Fruit fly (Drosophila melanogaster) whole organism, embryonic: ENCODE results near the gene Gclc.

Experiments used
- CG10366 ChIP-seq: fragments of 200-800 bp; sonication (Bioruptor generic); IDR thresholded peaks from 2 replicates; pipeline ENCODE4 v1.3.6; 2022; ENCODE audit warnings: missing biosample characterization, missing genetic modification characterization
- CG12071 ChIP-seq: fragments of 200-800 bp; sonication (Bioruptor generic); optimal IDR thresholded peaks from 3 replicates; lab custom pipeline; 2018; ENCODE audit warnings: missing biosample characterization, mild to moderate bottlenecking, missing genetic modification characterization
- CG13287 ChIP-seq: fragments of 200-800 bp; sonication (Bioruptor generic); IDR thresholded peaks from 2 replicates; pipeline ENCODE4 v1.3.6; 2022; ENCODE audit warnings: missing biosample characterization, missing genetic modification characterization; ENCODE audit not compliant: partially characterized antibody
- CG13296 ChIP-seq: fragments of 200-800 bp; sonication (Bioruptor generic); optimal IDR thresholded peaks from 3 replicates; lab custom pipeline; 2018; ENCODE audit warnings: missing biosample characterization, mild to moderate bottlenecking, missing genetic modification characterization
- CG15514 ChIP-seq: fragments of 200-800 bp; sonication (Bioruptor generic); optimal IDR thresholded peaks from 3 replicates; lab custom pipeline; 2017; ENCODE audit warnings: missing biosample characterization, missing genetic modification characterization, mild to moderate bottlenecking, moderate library complexity, missing genetic modification reagents
- CG16813 ChIP-seq: fragments of 200-800 bp; sonication (Bioruptor generic); IDR thresholded peaks from 3 replicates; pipeline ENCODE4 v1.3.6; 2022; ENCODE audit warnings: missing biosample characterization, missing genetic modification characterization; ENCODE audit not compliant: partially characterized antibody
- CG16815 ChIP-seq: fragments of 200-800 bp; sonication (Bioruptor generic); optimal IDR thresholded peaks from 3 replicates; lab custom pipeline; 2017; ENCODE audit warnings: missing biosample characterization, mild to moderate bottlenecking, missing genetic modification characterization
- CG17385 ChIP-seq: fragments of 200-800 bp; sonication (Bioruptor generic); optimal IDR thresholded peaks from 3 replicates; lab custom pipeline; 2018; ENCODE audit warnings: missing biosample characterization, mild to moderate bottlenecking, missing genetic modification characterization
- CG17802 ChIP-seq: fragments of 200-800 bp; sonication (Bioruptor generic); optimal IDR thresholded peaks from 2 replicates; lab custom pipeline; 2018; ENCODE audit warnings: missing biosample characterization, mild to moderate bottlenecking, missing genetic modification characterization, moderate library complexity
- CG17912 ChIP-seq: fragments of 200-800 bp; sonication (Bioruptor generic); optimal IDR thresholded peaks from 2 replicates; lab custom pipeline; 2018; ENCODE audit warnings: missing biosample characterization, mild to moderate bottlenecking, missing genetic modification characterization
- CG3065 ChIP-seq: fragments of 200-800 bp; sonication (Bioruptor generic); optimal IDR thresholded peaks from 2 replicates; lab custom pipeline; 2016; ENCODE audit warnings: missing biosample characterization, missing genetic modification characterization
- CG31365 ChIP-seq: fragments of 200-800 bp; sonication (Bioruptor generic); optimal IDR thresholded peaks from 2 replicates; lab custom pipeline; 2018; ENCODE audit warnings: missing biosample characterization, mild to moderate bottlenecking, missing genetic modification characterization
- CG3281 ChIP-seq: fragments of 200-800 bp; sonication (Bioruptor generic); optimal IDR thresholded peaks from 3 replicates; lab custom pipeline; 2017; ENCODE audit warnings: missing biosample characterization, mild to moderate bottlenecking, missing genetic modification characterization
- CG34422 ChIP-seq: fragments of 200-800 bp; sonication (Bioruptor generic); IDR thresholded peaks from 3 replicates; pipeline ENCODE4 v1.3.6; 2022; ENCODE audit warnings: missing biosample characterization, missing genetic modification characterization
- CG4820 ChIP-seq: fragments of 200-800 bp; sonication (Bioruptor generic); optimal IDR thresholded peaks from 3 replicates; lab custom pipeline; 2016; ENCODE audit warnings: missing biosample characterization, missing genetic modification characterization
- CG7786 ChIP-seq: fragments of 200-800 bp; sonication (Bioruptor generic); optimal IDR thresholded peaks from 2 replicates; lab custom pipeline; 2016; ENCODE audit warnings: missing biosample characterization, missing genetic modification characterization
- CG8359 ChIP-seq: fragments of 200-800 bp; sonication (Bioruptor generic); optimal IDR thresholded peaks from 2 replicates; lab custom pipeline; 2017; ENCODE audit warnings: missing biosample characterization, mild to moderate bottlenecking, missing genetic modification characterization, borderline replicate concordance
- CTCF ChIP-seq: fragments of 200-800 bp; sonication (Bioruptor generic); optimal IDR thresholded peaks from 2 replicates; lab custom pipeline; 2017; ENCODE audit warnings: missing biosample characterization, mild to moderate bottlenecking, missing genetic modification characterization, moderate library complexity
- CoRest ChIP-seq: fragments of 200-800 bp; sonication (Bioruptor generic); optimal IDR thresholded peaks from 3 replicates; lab custom pipeline; 2018; ENCODE audit warnings: missing biosample characterization, mild to moderate bottlenecking, missing genetic modification characterization, moderate library complexity
- D19A ChIP-seq: fragments of 200-800 bp; optimal IDR thresholded peaks from 3 replicates; lab custom pipeline; 2019; ENCODE audit warnings: missing biosample characterization, mild to moderate bottlenecking, missing genetic modification characterization, moderate library complexity
- Med ChIP-seq: fragments of 200-800 bp; sonication (Bioruptor generic); peaks from one replicate; lab custom pipeline; 2016; ENCODE audit warnings: missing biosample characterization, missing genetic modification characterization, mild to moderate bottlenecking, inconsistent platforms, moderate library complexity
- NC2α ChIP-seq: fragments of 200-800 bp; sonication (Bioruptor generic); optimal IDR thresholded peaks from 2 replicates; lab custom pipeline; 2016; ENCODE audit warnings: missing biosample characterization, missing genetic modification characterization
- NFAT ChIP-seq: fragments of 200-800 bp; sonication (Bioruptor generic); IDR thresholded peaks from 2 replicates; pipeline ENCODE4 v1.3.6; 2022; ENCODE audit warnings: missing biosample characterization, missing genetic modification characterization
- NfI ChIP-seq: fragments of 200-800 bp; sonication (Bioruptor generic); optimal IDR thresholded peaks from 3 replicates; lab custom pipeline; 2018; ENCODE audit warnings: missing biosample characterization, mild to moderate bottlenecking, missing genetic modification characterization, moderate library complexity
- Rx ChIP-seq: fragments of 200-800 bp; sonication (Bioruptor generic); IDR thresholded peaks from 2 replicates; pipeline ENCODE4 v1.3.6; 2022; ENCODE audit warnings: missing biosample characterization, missing genetic modification characterization
- Scr ChIP-seq: fragments of 200-800 bp; sonication (Bioruptor generic); IDR thresholded peaks from 2 replicates; pipeline ENCODE4 v1.3.6; 2022; ENCODE audit warnings: missing biosample characterization, missing genetic modification characterization; ENCODE audit not compliant: partially characterized antibody
- Ssrp ChIP-seq: fragments of 200-800 bp; sonication (Bioruptor generic); optimal IDR thresholded peaks from 2 replicates; lab custom pipeline; 2018; ENCODE audit warnings: missing biosample characterization, mild to moderate bottlenecking, missing genetic modification characterization, moderate library complexity
- TFAM ChIP-seq: fragments of 200-800 bp; sonication (Bioruptor generic); optimal IDR thresholded peaks from 2 replicates; lab custom pipeline; 2017; ENCODE audit warnings: missing biosample characterization, missing genetic modification characterization, inconsistent platforms
- YL-1 ChIP-seq: fragments of 200-800 bp; sonication (Bioruptor generic); optimal IDR thresholded peaks from 3 replicates; lab custom pipeline; 2017; ENCODE audit warnings: missing biosample characterization, mild to moderate bottlenecking, missing genetic modification characterization
- az2 ChIP-seq: fragments of 200-800 bp; sonication (Bioruptor generic); optimal IDR thresholded peaks from 3 replicates; lab custom pipeline; 2016; ENCODE audit warnings: missing biosample characterization, missing genetic modification characterization
- chn ChIP-seq: fragments of 200-800 bp; sonication (Bioruptor generic); optimal IDR thresholded peaks from 2 replicates; lab custom pipeline; 2016; ENCODE audit warnings: missing biosample characterization, missing genetic modification characterization
- dan ChIP-seq: fragments of 200-800 bp; sonication (Bioruptor generic); IDR thresholded peaks from 2 replicates; pipeline ENCODE4 v1.3.6; 2022; ENCODE audit warnings: missing biosample characterization, missing genetic modification characterization
- danr ChIP-seq: fragments of 200-800 bp; sonication (Bioruptor generic); IDR thresholded peaks from 2 replicates; pipeline ENCODE4 v1.3.6; 2022; ENCODE audit warnings: missing biosample characterization, missing genetic modification characterization
- dm ChIP-seq: fragments of 200-800 bp; sonication (Bioruptor generic); optimal IDR thresholded peaks from 3 replicates; lab custom pipeline; 2016; ENCODE audit warnings: missing biosample characterization, missing genetic modification characterization
- dmrt11E ChIP-seq: fragments of 200-800 bp; sonication (Bioruptor generic); optimal IDR thresholded peaks from 3 replicates; lab custom pipeline; 2018; ENCODE audit warnings: missing biosample characterization, mild to moderate bottlenecking, missing genetic modification characterization, moderate library complexity
- ems ChIP-seq: fragments of 200-800 bp; sonication (Bioruptor generic); optimal IDR thresholded peaks from 3 replicates; lab custom pipeline; 2016; ENCODE audit warnings: missing biosample characterization, missing genetic modification characterization
- fu2 ChIP-seq: fragments of 200-800 bp; sonication (Bioruptor generic); optimal IDR thresholded peaks from 2 replicates; lab custom pipeline; 2016; ENCODE audit warnings: missing biosample characterization, missing genetic modification characterization
- gfzf ChIP-seq: fragments of 200-800 bp; sonication (Bioruptor generic); optimal IDR thresholded peaks from 2 replicates; lab custom pipeline; 2016; ENCODE audit warnings: missing biosample characterization, mild to moderate bottlenecking, missing genetic modification characterization, moderate library complexity
- her ChIP-seq: fragments of 200-800 bp; sonication (Bioruptor generic); optimal IDR thresholded peaks from 2 replicates; lab custom pipeline; 2016; ENCODE audit warnings: missing biosample characterization, missing genetic modification characterization
- mam ChIP-seq: fragments of 200-800 bp; sonication (Bioruptor generic); optimal IDR thresholded peaks from 3 replicates; lab custom pipeline; 2016; ENCODE audit warnings: missing biosample characterization, missing genetic modification characterization
- mld ChIP-seq: fragments of 200-800 bp; sonication (Bioruptor generic); IDR thresholded peaks from 3 replicates; pipeline ENCODE4 v1.3.6; 2022; ENCODE audit warnings: missing biosample characterization, missing genetic modification characterization; ENCODE audit not compliant: partially characterized antibody
- nom ChIP-seq: fragments of 200-800 bp; sonication (Bioruptor generic); optimal IDR thresholded peaks from 2 replicates; lab custom pipeline; 2017; ENCODE audit warnings: missing biosample characterization, missing genetic modification characterization, mild to moderate bottlenecking, moderate library complexity, missing genetic modification reagents
- otp ChIP-seq: fragments of 200-800 bp; sonication (Bioruptor generic); IDR thresholded peaks from 3 replicates; pipeline ENCODE4, ENCODE4 v1.3.6; 2022; ENCODE audit warnings: missing biosample characterization, missing genetic modification characterization
- p53 ChIP-seq: fragments of 200-800 bp; sonication (Bioruptor generic); optimal IDR thresholded peaks from 2 replicates; lab custom pipeline; 2016; ENCODE audit warnings: missing biosample characterization, missing genetic modification characterization
- phol ChIP-seq: fragments of 200-800 bp; sonication (Bioruptor generic); optimal IDR thresholded peaks from 3 replicates; lab custom pipeline; 2018; ENCODE audit warnings: missing biosample characterization, mild to moderate bottlenecking, missing genetic modification characterization, moderate library complexity
- salm ChIP-seq: fragments of 200-800 bp; sonication (Bioruptor generic); optimal IDR thresholded peaks from 2 replicates; lab custom pipeline; 2018; ENCODE audit warnings: missing biosample characterization, mild to moderate bottlenecking, missing genetic modification characterization
- sqz ChIP-seq: fragments of 200-800 bp; sonication (Bioruptor generic); optimal IDR thresholded peaks from 3 replicates; lab custom pipeline; 2018; ENCODE audit warnings: missing biosample characterization, mild to moderate bottlenecking, missing genetic modification characterization
- tup ChIP-seq: fragments of 200-800 bp; sonication (Bioruptor generic); optimal IDR thresholded peaks from 2 replicates; lab custom pipeline; 2016; ENCODE audit warnings: missing biosample characterization, mild to moderate bottlenecking, missing genetic modification characterization, moderate library complexity
- tx ChIP-seq: fragments of 200-800 bp; sonication (Bioruptor generic); optimal IDR thresholded peaks from 2 replicates; lab custom pipeline; 2016; ENCODE audit warnings: missing biosample characterization, missing genetic modification characterization
- wdn ChIP-seq: fragments of 200-800 bp; sonication (Bioruptor generic); IDR thresholded peaks from 2 replicates; pipeline ENCODE4 v1.3.6; 2022; ENCODE audit warnings: missing biosample characterization, missing genetic modification characterization

Gene Gclc

dm6 chrX:8145501-8146157 is 29.7 kb upstream of the Gclc start, which contains the start of the genes alpha-PheRS and CG2129 (continued):
- peak; percentile 50 for TF ChIP-seq CG13296
- TF ChIP-seq CG13287 = peak; percentile 53; the same call in 1 of the 2 replicates
- no peak for TF ChIP-seq p53 (GFP tag; lab: Kevin White, UChicago)
- no peak for TF ChIP-seq CG31365 (tag; lab: Kevin White, UChicago)
- TF ChIP-seq danr = no peak
- TF ChIP-seq Rx (GFP tag; lab: Robert Waterston, UW) = no peak
- no peak for TF ChIP-seq CG16815
- peak; percentile 13 for TF ChIP-seq CG3281 (GFP tag; lab: Kevin White, UChicago)
- TF ChIP-seq YL-1 (GFP tag; lab: Kevin White, UChicago) = peak; percentile 64
- TF ChIP-seq CG15514 (GFP tag; lab: Kevin White, UChicago) = peak; percentile 96
- no peak for TF ChIP-seq TFAM (GFP tag; lab: Kevin White, UChicago)
- no peak for TF ChIP-seq wdn (GFP tag; lab: Robert Waterston, UW)
- TF ChIP-seq CG3065 (GFP tag; lab: Kevin White, UChicago) = no peak
- TF ChIP-seq dan = no peak
- TF ChIP-seq salm = no peak
- peak; percentile 53 for TF ChIP-seq phol (tag; lab: Kevin White, UChicago)
- TF ChIP-seq CG12071 = no peak
- no peak for TF ChIP-seq CG4820 (GFP tag; lab: Kevin White, UChicago)
- TF ChIP-seq NfI (GFP tag; lab: Kevin White, UChicago) = peak; percentile 18
- TF ChIP-seq az2 (GFP tag; lab: Kevin White, UChicago) = no peak
- TF ChIP-seq CG17912 (GFP tag; lab: Kevin White, UChicago) = no peak
- TF ChIP-seq tx (GFP tag; lab: Kevin White, UChicago) = no peak
- TF ChIP-seq Med (GFP tag; lab: Kevin White, UChicago) = peak; percentile 69
- TF ChIP-seq gfzf (GFP tag; lab: Kevin White, UChicago) = no peak
- TF ChIP-seq CG17802 (tag; lab: Kevin White, UChicago) = no peak
- no peak for TF ChIP-seq CG7786
- 0 out of 2 replicates have a peak, but pooled peaks have one; percentile 27 for TF ChIP-seq CG10366
- TF ChIP-seq nom (GFP tag; lab: Kevin White, UChicago) = no peak
- no peak for TF ChIP-seq mld (GFP tag; lab: Robert Waterston, UW)
- peak; percentile 15 for TF ChIP-seq dmrt11E (tag; lab: Kevin White, UChicago)
- no peak for TF ChIP-seq NC2α
- no peak for TF ChIP-seq NFAT (GFP tag; lab: Robert Waterston, UW)
- no peak for TF ChIP-seq ems
- no peak for TF ChIP-seq otp (GFP tag; lab: Robert Waterston, UW)
- no peak for TF ChIP-seq CG34422 (GFP tag; lab: Robert Waterston, UW)
- TF ChIP-seq CG17385 (GFP tag; lab: Kevin White, UChicago) = no peak
- TF ChIP-seq chn (GFP tag; lab: Kevin White, UChicago) = no peak
- no peak for TF ChIP-seq Ssrp (tag; lab: Kevin White, UChicago)
- TF ChIP-seq CG16813 (GFP tag; lab: Robert Waterston, UW) = 0 out of 3 replicates have a peak, but pooled peaks have one; percentile 33
- peak; percentile 44 for TF ChIP-seq CoRest
- TF ChIP-seq her = no peak
- no peak for TF ChIP-seq tup (GFP tag; lab: Kevin White, UChicago)
- no peak for TF ChIP-seq sqz (GFP tag; lab: Kevin White, UChicago)
- TF ChIP-seq Scr (GFP tag; lab: Robert Waterston, UW) = no peak
- TF ChIP-seq dm (GFP tag; lab: Kevin White, UChicago) = no peak
- TF ChIP-seq fu2 = no peak
- no peak for TF ChIP-seq mam (GFP tag; lab: Kevin White, UChicago)
- no peak for TF ChIP-seq CTCF (GFP tag; lab: Kevin White, UChicago)
- no peak for TF ChIP-seq CG8359 (GFP tag; lab: Kevin White, UChicago)
- no peak for TF ChIP-seq D19A (tag; lab: Kevin White, UChicago)
- TF ChIP-seq, all 482 proteins: peak for 98
